Worm (Caenorhabditis elegans) whole organism, midembryonic: ENCODE results near the gene W08A12.3.

Experiments
- T22C8.4 ChIP-seq: fragments of 200-800 bp; sonication (Bioruptor generic); IDR thresholded peaks from 2 replicates; pipeline ENCODE4 v1.3.6; 2022; ENCODE audit warnings: missing genetic modification characterization, missing compliant biosample characterization
- cog-1 ChIP-seq: sonication (generic microtip); optimal IDR thresholded peaks from 2 replicates; lab custom pipeline; 2016; ENCODE audit warnings: missing genetic modification characterization, missing compliant biosample characterization
- flt-1 ChIP-seq: fragments of 200-800 bp; sonication (Bioruptor generic); IDR thresholded peaks from 2 replicates; pipeline ENCODE4 v1.3.6; 2022; ENCODE audit warnings: missing genetic modification characterization, missing compliant biosample characterization
- klf-2 ChIP-seq: fragments of 200-800 bp; sonication (Bioruptor generic); conservative IDR thresholded peaks from 2 replicates; pipeline ENCODE4 v1.3.6; 2022; ENCODE audit warnings: missing genetic modification reagents, missing genetic modification characterization, missing compliant biosample characterization
- med-1 ChIP-seq: sonication (generic microtip); optimal IDR thresholded peaks from 2 replicates; lab custom pipeline; 2017; ENCODE audit warnings: missing genetic modification characterization, mild to moderate bottlenecking, missing compliant biosample characterization, antibody characterized with exemption, missing genetic modification reagents; ENCODE audit not compliant: insufficient read depth
- ref-1 ChIP-seq: fragments of 200-800 bp; sonication (Bioruptor generic); conservative IDR thresholded peaks from 2 replicates; pipeline ENCODE4 v1.3.6; 2022; ENCODE audit warnings: missing genetic modification reagents, missing genetic modification characterization, missing compliant biosample characterization
- tab-1 ChIP-seq: fragments of 200-800 bp; sonication (Bioruptor generic); IDR thresholded peaks from 2 replicates; pipeline ENCODE4 v1.3.6; 2022; ENCODE audit warnings: missing genetic modification characterization, missing compliant biosample characterization
- ztf-23 ChIP-seq: fragments of 200-800 bp; sonication (Bioruptor generic); IDR thresholded peaks from 2 replicates; pipeline ENCODE4 v1.3.6; 2022; ENCODE audit warnings: missing genetic modification reagents, missing genetic modification characterization, missing compliant biosample characterization
- ztf-29 ChIP-seq: fragments of 200-800 bp; sonication (Bioruptor generic); IDR thresholded peaks from 2 replicates; pipeline ENCODE4 v1.3.6; 2022; ENCODE audit warnings: missing genetic modification reagents, missing genetic modification characterization, missing compliant biosample characterization

Gene W08A12.3

DNA sequence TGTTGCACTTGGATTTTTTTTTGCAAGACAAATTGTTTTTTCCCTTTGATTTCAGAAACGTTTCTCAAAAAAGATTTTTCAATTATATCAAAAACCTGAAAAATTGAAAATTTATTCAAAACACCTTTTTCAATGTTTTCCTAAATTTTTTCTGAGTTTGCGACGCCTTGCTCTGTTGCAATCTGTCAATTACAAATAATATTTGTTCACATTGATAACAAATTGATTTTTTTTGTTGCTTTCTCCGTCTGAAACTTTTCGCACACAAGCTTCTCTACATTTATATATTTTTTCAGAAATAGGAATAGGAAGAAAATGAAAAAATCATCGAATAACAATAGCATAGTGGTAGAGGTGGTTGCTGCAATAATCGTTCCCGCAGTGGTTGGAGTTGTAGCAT lies 14.2 kb upstream of the W08A12.3 start, which contains the start of gene Y39H10B.2:
TSS of gene Y39H10B.2 (plus strand) at position 301 of the 400 bp plus-strand sequence.
- TF ChIP-seq cog-1 (tag; lab: Kevin White, UChicago) = no peak
- no peak for TF ChIP-seq ztf-29 (GFP tag; lab: Robert Waterston, UW)
- no peak for TF ChIP-seq tab-1 (GFP tag; lab: Robert Waterston, UW)
- no peak for TF ChIP-seq T22C8.4 (GFP tag; lab: Robert Waterston, UW)
- no peak for TF ChIP-seq klf-2 (GFP tag; lab: Robert Waterston, UW)
- TF ChIP-seq ref-1 (GFP tag; lab: Robert Waterston, UW) = no peak
- TF ChIP-seq med-1 (GFP tag; lab: Kevin White, UChicago) = no peak
- TF ChIP-seq ztf-23 (GFP tag; lab: Robert Waterston, UW) = no peak
- TF ChIP-seq flt-1 = no peak

DNA sequence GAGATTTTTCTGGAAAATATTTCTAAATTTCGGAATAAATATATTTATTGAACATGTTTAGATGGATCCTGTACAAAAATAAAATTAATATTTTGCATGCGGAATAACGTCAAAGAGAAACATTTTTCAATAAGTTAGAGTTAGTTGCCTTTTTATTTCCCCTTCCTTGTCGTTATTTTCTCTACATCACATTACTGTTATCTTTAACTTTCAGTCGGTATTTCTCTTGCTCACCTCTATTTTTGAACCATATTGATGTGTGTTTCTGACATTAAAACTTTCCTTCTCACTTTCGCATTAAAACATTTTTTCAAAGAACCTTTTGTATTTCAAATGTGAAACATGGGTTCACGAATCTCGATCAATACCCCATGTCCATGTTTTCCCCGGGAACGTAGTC lies 12.2 kb upstream of the W08A12.3 start, which contains the start of gene Y39H10B.3:
TSS of gene Y39H10B.3 (plus strand) at position 301 of the 400 bp plus-strand sequence.
- TF ChIP-seq ztf-29 (GFP tag; lab: Robert Waterston, UW) = no peak

DNA sequence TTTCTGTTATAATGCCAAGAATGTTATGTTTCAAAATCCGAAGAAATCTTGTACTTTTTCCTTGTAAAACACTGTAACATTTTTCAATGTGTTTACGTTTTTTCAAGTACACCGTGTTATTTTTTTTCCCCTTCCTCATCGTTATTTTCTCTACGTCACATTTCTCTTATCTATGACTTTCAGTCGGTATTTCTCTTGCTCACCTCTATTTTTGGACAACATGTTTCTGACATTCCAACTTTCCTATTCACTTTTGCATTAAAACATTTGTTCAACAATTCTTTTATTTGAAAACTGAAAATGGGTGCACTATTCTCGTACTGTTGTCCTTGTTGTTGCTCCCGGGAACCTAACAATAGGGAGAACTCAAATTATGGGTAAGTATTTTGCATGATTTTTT lies 9.6 kb upstream of the W08A12.3 start, which contains the start of gene pals-33:
TSS of gene pals-33 (plus strand) at position 301 of the 400 bp plus-strand sequence.
- TF ChIP-seq ztf-23 (GFP tag; lab: Robert Waterston, UW) = no peak
- no peak for TF ChIP-seq flt-1
- no peak for TF ChIP-seq klf-2 (GFP tag; lab: Robert Waterston, UW)

DNA sequence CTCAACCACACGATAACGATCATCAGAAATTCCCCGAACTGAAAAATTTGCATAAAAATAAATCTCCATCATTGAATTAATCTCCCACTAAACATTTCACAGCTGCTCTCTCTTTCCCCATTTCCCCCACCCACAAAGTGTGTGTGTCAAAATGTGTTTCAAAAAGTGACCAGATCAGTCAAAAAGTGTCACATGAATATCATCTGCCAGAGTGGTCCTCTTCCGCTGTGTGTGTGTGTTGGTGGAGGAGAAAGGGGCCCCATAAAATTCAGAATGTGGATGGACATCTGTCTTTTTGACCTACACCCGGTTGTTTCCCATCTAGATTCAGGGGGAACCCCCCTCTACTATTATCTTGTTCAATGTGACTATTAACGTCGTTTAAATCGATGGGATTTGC lies 5.4 kb upstream of the W08A12.3 start:
- TF ChIP-seq T22C8.4 (GFP tag; lab: Robert Waterston, UW) (no peak), klf-2 (GFP tag; lab: Robert Waterston, UW) (no peak), tab-1 (GFP tag; lab: Robert Waterston, UW) (no peak), med-1 (GFP tag; lab: Kevin White, UChicago) (no peak), flt-1 (no peak), ztf-29 (GFP tag; lab: Robert Waterston, UW) (no peak), ref-1 (GFP tag; lab: Robert Waterston, UW) (no peak), cog-1 (tag; lab: Kevin White, UChicago) (no peak), ztf-23 (GFP tag; lab: Robert Waterston, UW) (no peak)

DNA sequence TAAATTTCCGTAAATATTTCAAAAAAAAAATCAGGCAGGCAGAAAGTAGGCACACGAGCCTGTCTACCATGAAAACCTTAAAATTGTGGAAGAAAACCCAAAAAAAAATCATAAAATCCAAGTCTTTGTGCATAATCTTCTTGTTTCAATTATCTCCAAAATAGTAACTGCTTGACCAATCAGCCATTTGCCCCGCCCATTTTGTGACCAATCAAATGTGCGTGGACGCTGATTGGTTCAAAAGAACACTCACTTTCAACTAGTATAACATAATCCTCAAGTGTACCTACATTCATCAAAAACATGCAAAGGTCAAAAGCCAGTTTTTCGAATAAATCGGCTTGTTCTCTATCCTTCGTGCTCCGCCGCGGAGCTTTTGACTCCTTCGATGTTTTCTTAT lies 4.1 kb upstream of the W08A12.3 start:
- TF ChIP-seq ref-1 (GFP tag; lab: Robert Waterston, UW) = no peak
- no peak for TF ChIP-seq flt-1
- TF ChIP-seq ztf-29 (GFP tag; lab: Robert Waterston, UW) = no peak
- no peak for TF ChIP-seq ztf-23 (GFP tag; lab: Robert Waterston, UW)
- no peak for TF ChIP-seq med-1 (GFP tag; lab: Kevin White, UChicago)
- TF ChIP-seq klf-2 (GFP tag; lab: Robert Waterston, UW) = no peak
- TF ChIP-seq T22C8.4 (GFP tag; lab: Robert Waterston, UW) = no peak
- TF ChIP-seq tab-1 (GFP tag; lab: Robert Waterston, UW) = no peak

DNA sequence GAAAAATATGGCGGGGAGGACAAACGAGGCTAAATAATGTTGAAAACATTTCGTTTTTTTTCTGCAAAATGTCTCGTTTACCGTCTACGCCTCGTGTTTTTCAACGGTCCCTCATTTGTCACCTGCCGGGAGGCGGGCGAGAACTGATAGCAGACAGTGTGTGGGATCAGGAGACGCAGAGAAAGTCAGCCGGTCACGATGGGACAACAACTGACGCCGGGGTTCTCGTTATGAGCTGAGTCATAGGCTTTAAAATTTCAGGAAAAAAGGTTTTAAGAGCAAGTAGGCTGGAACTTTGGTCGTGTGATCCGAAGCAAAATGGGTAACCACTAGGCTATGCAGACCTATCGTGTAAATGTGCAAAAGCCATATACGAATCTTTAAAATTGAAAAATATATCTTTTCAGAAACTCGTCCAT lies 3.1 kb downstream of the W08A12.3 start, which contains the start of gene W08A12.2:
TSS of gene W08A12.2 (minus strand) at position 103 of the 419 bp plus-strand sequence.
- TF ChIP-seq tab-1 (GFP tag; lab: Robert Waterston, UW) (0 out of 2 replicates have a peak, but pooled peaks have one; percentile 27), ref-1 (GFP tag; lab: Robert Waterston, UW) (no peak)

DNA sequence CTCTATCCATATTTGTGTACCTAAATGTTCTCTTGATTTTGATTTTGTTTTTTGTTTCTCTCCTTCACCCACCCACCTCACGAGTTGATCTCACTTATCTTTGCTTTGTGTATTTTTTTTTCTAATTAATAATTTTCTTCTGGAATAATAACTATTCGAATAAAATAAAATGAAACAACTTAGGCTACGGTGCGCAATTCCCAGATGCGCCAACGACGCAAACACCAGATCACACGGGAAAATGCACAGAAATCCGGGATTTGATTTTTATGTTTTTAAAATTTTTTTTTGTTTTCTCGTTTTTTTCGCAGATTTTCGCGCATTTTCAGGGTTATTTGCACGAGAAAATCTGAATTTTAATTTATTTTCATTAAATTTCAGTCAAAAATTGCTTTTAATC lies 3.6 kb downstream of the W08A12.3 start:
- TF ChIP-seq flt-1 = no peak
- no peak for TF ChIP-seq tab-1 (GFP tag; lab: Robert Waterston, UW)
- TF ChIP-seq T22C8.4 (GFP tag; lab: Robert Waterston, UW) = no peak
- no peak for TF ChIP-seq ztf-29 (GFP tag; lab: Robert Waterston, UW)
- TF ChIP-seq klf-2 (GFP tag; lab: Robert Waterston, UW) = no peak
- no peak for TF ChIP-seq med-1 (GFP tag; lab: Kevin White, UChicago)
- TF ChIP-seq ref-1 (GFP tag; lab: Robert Waterston, UW) = no peak
- no peak for TF ChIP-seq ztf-23 (GFP tag; lab: Robert Waterston, UW)
- TF ChIP-seq cog-1 (tag; lab: Kevin White, UChicago) = no peak

DNA sequence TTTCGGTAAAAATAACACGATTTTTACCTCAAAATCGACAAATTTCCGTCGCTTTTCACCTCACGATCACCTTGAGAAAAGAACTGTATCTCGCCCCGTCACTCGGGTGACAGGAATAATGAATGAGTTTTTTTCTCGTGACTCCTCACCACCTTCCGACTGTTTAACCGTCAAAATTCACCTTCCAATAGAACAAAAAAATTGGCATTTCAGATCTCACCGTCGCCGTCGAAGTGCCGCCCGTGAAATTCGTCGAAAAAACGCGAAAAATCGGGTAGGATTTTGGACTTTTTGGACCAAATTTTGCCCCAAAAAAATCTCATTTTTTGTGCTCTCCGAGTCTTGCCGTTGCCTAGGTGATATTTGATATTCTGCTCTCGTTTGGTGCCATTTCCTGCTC lies 4.2 kb downstream of the W08A12.3 start, which contains the start of gene unc-132:
TSS of gene unc-132 (plus strand) at position 208 of the 400 bp plus-strand sequence.
- TF ChIP-seq klf-2 (GFP tag; lab: Robert Waterston, UW) (no peak), cog-1 (tag; lab: Kevin White, UChicago) (no peak), ref-1 (GFP tag; lab: Robert Waterston, UW) (no peak), ztf-23 (GFP tag; lab: Robert Waterston, UW) (no peak), ztf-29 (GFP tag; lab: Robert Waterston, UW) (no peak), flt-1 (no peak), med-1 (GFP tag; lab: Kevin White, UChicago) (no peak), tab-1 (GFP tag; lab: Robert Waterston, UW) (no peak), T22C8.4 (GFP tag; lab: Robert Waterston, UW) (no peak)

DNA sequence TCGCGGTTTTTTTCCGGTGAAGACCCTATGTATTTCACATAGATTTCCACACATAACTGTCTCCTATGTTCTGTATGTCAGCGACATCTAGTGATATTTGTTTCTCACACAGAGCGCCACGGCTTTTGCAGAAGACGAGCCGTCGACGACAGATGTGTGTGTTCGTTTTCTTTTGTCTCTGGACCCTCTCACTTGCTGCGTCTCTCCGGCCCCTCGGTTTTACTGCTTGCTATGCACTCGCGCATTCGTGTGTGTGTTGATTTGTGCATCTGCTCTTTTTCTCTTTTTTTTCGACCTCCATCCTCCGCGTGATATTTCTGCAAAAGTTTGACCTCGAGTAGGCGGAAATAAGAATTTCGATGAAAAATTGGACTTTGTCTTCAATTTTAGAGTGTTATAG lies 6.1 kb downstream of the W08A12.3 start:
- TF ChIP-seq med-1 (GFP tag; lab: Kevin White, UChicago) (no peak), ztf-23 (GFP tag; lab: Robert Waterston, UW) (no peak), cog-1 (tag; lab: Kevin White, UChicago) (peak; percentile 1)

DNA sequence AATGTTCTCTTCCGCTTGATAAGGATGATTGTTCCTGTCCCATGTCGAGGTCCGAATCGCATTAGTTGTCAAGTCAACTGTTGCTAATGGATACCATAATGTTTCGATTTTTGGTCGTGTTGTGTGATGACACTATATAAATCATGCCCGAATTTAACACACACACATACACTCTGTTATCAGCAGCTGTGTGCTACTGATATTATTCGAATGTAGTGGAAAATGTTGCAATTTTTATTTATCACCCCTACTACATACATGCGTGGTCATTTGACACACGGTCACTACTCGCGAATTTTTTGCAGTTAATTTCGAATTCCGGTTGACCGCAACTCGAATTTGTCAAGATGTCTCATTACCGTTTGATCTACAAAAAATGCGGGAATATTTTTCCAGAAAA lies 10.0 kb downstream of the W08A12.3 start:
- TF ChIP-seq flt-1 = no peak
- TF ChIP-seq cog-1 (tag; lab: Kevin White, UChicago) = no peak
- TF ChIP-seq ztf-29 (GFP tag; lab: Robert Waterston, UW) = no peak
- no peak for TF ChIP-seq med-1 (GFP tag; lab: Kevin White, UChicago)
- no peak for TF ChIP-seq ref-1 (GFP tag; lab: Robert Waterston, UW)
- TF ChIP-seq ztf-23 (GFP tag; lab: Robert Waterston, UW) = no peak
- no peak for TF ChIP-seq klf-2 (GFP tag; lab: Robert Waterston, UW)
- TF ChIP-seq T22C8.4 (GFP tag; lab: Robert Waterston, UW) = no peak
- TF ChIP-seq tab-1 (GFP tag; lab: Robert Waterston, UW) = no peak
